Fruit fly (Drosophila melanogaster): ENCODE results near the gene Iml1.

DNA sequence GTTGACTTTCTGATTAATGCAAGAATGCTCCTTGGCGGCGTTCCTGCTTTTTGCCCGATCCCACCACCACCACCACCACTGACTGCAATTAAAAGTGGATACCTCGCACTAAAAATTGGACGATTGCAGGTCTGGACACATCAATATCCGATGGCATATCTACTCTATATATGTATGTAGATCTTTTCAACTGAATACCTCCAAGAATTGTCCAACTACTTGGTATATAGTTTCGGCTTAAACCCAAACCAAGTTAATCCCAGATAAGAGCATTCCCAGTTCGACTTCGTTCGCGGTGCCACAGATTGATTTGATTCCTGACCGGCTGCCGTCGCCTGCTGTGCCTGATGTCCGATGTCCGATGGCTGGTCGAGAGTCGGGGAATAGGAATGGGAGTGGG is 49.1 kb downstream of the Iml1 start:
- TF ChIP-seq Sin3A (optimal IDR thresholded peaks at IDR 0.05) (no peak), h (optimal IDR thresholded peaks at IDR 0.05) (no peak), psq (optimal IDR thresholded peaks at IDR 0.05) (no peak)

Data from Kc167 (cell line).